Fruit fly (Drosophila melanogaster) whole organism, embryonic: Measurements from ENCODE around the gene CG8907.

ENCODE experiments used
- Atf-2 ChIP-seq: fragments of 200-800 bp; sonication (Bioruptor generic); optimal IDR thresholded peaks from 2 replicates; lab custom pipeline; 2016; ENCODE audit warnings: missing biosample characterization, missing genetic modification characterization
- CG10209 ChIP-seq: fragments of 200-800 bp; sonication (Bioruptor generic); optimal IDR thresholded peaks from 3 replicates; lab custom pipeline; 2017; ENCODE audit warnings: missing biosample characterization, mild to moderate bottlenecking, missing genetic modification characterization, missing genetic modification reagents
- CG11456 ChIP-seq: fragments of 200-800 bp; sonication (Bioruptor generic); IDR thresholded peaks from 3 replicates; pipeline ENCODE4 v1.3.6; 2022; ENCODE audit warnings: missing biosample characterization, missing genetic modification characterization
- CG12236 ChIP-seq: fragments of 200-800 bp; sonication (Bioruptor generic); optimal IDR thresholded peaks from 2 replicates; lab custom pipeline; 2016; ENCODE audit warnings: missing biosample characterization, missing genetic modification characterization
- CG12769 ChIP-seq: fragments of 200-800 bp; sonication (Bioruptor generic); optimal IDR thresholded peaks from 2 replicates; lab custom pipeline; 2019; ENCODE audit warnings: missing biosample characterization, mild to moderate bottlenecking, missing genetic modification characterization, moderate library complexity
- CG13287 ChIP-seq: fragments of 200-800 bp; sonication (Bioruptor generic); IDR thresholded peaks from 2 replicates; pipeline ENCODE4 v1.3.6; 2022; ENCODE audit warnings: missing biosample characterization, missing genetic modification characterization; ENCODE audit not compliant: partially characterized antibody
- CG15011 ChIP-seq: fragments of 200-800 bp; sonication (Bioruptor generic); optimal IDR thresholded peaks from 3 replicates; lab custom pipeline; 2018; ENCODE audit warnings: missing biosample characterization, mild to moderate bottlenecking, missing genetic modification characterization
- CG1529 ChIP-seq: fragments of 200-800 bp; sonication (Bioruptor generic); optimal IDR thresholded peaks from 3 replicates; lab custom pipeline; 2018; ENCODE audit warnings: missing biosample characterization, missing genetic modification characterization
- CG1603 ChIP-seq: fragments of 200-800 bp; sonication (Bioruptor generic); optimal IDR thresholded peaks from 2 replicates; lab custom pipeline; 2019; ENCODE audit warnings: missing biosample characterization, mild to moderate bottlenecking, missing genetic modification characterization, moderate library complexity
- CG18599 ChIP-seq: fragments of 200-800 bp; sonication (Bioruptor generic); optimal IDR thresholded peaks from 3 replicates; lab custom pipeline; 2017; ENCODE audit warnings: missing biosample characterization, missing genetic modification characterization, mild to moderate bottlenecking, moderate library complexity, missing genetic modification reagents
- CG18619 ChIP-seq: fragments of 200-800 bp; sonication (Bioruptor generic); optimal IDR thresholded peaks from 3 replicates; lab custom pipeline; 2017; ENCODE audit warnings: missing biosample characterization, mild to moderate bottlenecking, missing genetic modification characterization
- CG3065 ChIP-seq: fragments of 200-800 bp; sonication (Bioruptor generic); optimal IDR thresholded peaks from 2 replicates; lab custom pipeline; 2016; ENCODE audit warnings: missing biosample characterization, missing genetic modification characterization
- CG4328 ChIP-seq: fragments of 200-800 bp; sonication (Bioruptor generic); optimal IDR thresholded peaks from 3 replicates; lab custom pipeline; 2017; ENCODE audit warnings: missing biosample characterization, missing genetic modification reagents, missing genetic modification characterization
- CG4424 ChIP-seq: fragments of 200-800 bp; sonication (Bioruptor generic); optimal IDR thresholded peaks from 3 replicates; lab custom pipeline; 2016; ENCODE audit warnings: missing biosample characterization, missing genetic modification characterization
- CG6683 ChIP-seq: fragments of 200-800 bp; sonication (Bioruptor generic); optimal IDR thresholded peaks from 2 replicates; lab custom pipeline; 2017; ENCODE audit warnings: missing biosample characterization, mild to moderate bottlenecking, missing genetic modification characterization, missing genetic modification reagents
- CG6689 ChIP-seq: fragments of 200-800 bp; sonication (Bioruptor generic); IDR thresholded peaks from 2 replicates; pipeline ENCODE4 v1.3.6; 2022; ENCODE audit warnings: missing biosample characterization, missing genetic modification characterization
- CG7372 ChIP-seq: fragments of 200-800 bp; sonication (Bioruptor generic); IDR thresholded peaks from 2 replicates; pipeline ENCODE4 v1.3.6; 2022; ENCODE audit warnings: missing biosample characterization, missing genetic modification characterization
- CG8290 ChIP-seq, 3 experiments: fragments of 200-800 bp; sonication (Bioruptor generic); optimal IDR thresholded peaks; 2 replicates each; lab custom pipeline; 2016 to 2019; ENCODE audit warnings: missing biosample characterization in 3 of 3, missing genetic modification characterization in 3 of 3, mild to moderate bottlenecking in 2 of 3, moderate library complexity in 1 of 3
- CG8478 ChIP-seq: fragments of >200 bp; optimal IDR thresholded peaks from 2 replicates; lab custom pipeline; 2018
- CG8765 ChIP-seq: fragments of 200-800 bp; sonication (Bioruptor generic); IDR thresholded peaks from 2 replicates; pipeline ENCODE4 v1.3.6; 2022; ENCODE audit warnings: missing biosample characterization, missing genetic modification characterization
- CG9932 ChIP-seq: fragments of 200-800 bp; sonication (Bioruptor generic); IDR thresholded peaks from 2 replicates; pipeline ENCODE4 v1.3.6; 2022; ENCODE audit warnings: missing biosample characterization, missing genetic modification characterization
- Camta ChIP-seq: fragments of 200-800 bp; sonication (Bioruptor generic); optimal IDR thresholded peaks from 2 replicates; lab custom pipeline; 2016; ENCODE audit warnings: missing biosample characterization, missing genetic modification characterization
- D19A ChIP-seq: fragments of 200-800 bp; optimal IDR thresholded peaks from 3 replicates; lab custom pipeline; 2019; ENCODE audit warnings: missing biosample characterization, mild to moderate bottlenecking, missing genetic modification characterization, moderate library complexity
- Dek ChIP-seq: fragments of 200-800 bp; sonication (Bioruptor generic); optimal IDR thresholded peaks from 3 replicates; lab custom pipeline; 2019; ENCODE audit warnings: missing biosample characterization, mild to moderate bottlenecking, missing genetic modification characterization, moderate library complexity
- E2f1 ChIP-seq: fragments of 200-800 bp; sonication (Bioruptor generic); IDR thresholded peaks from 2 replicates; pipeline ENCODE4 v1.3.6; 2022; ENCODE audit warnings: missing biosample characterization, missing genetic modification characterization
- Fer2 ChIP-seq: fragments of 200-800 bp; sonication (Bioruptor generic); optimal IDR thresholded peaks from 2 replicates; lab custom pipeline; 2018; ENCODE audit warnings: missing biosample characterization, mild to moderate bottlenecking, missing genetic modification characterization, moderate library complexity
- HHEX ChIP-seq: fragments of 200-800 bp; sonication (Bioruptor generic); optimal IDR thresholded peaks from 3 replicates; lab custom pipeline; 2017; ENCODE audit warnings: missing biosample characterization, mild to moderate bottlenecking, missing genetic modification characterization, missing genetic modification reagents
- Hr78 ChIP-seq, 2 experiments: fragments of 200-800 bp in 1 of 2; fragments of >200 bp in 1 of 2; sonication (Bioruptor generic) in 1 of 2; optimal IDR thresholded peaks; 2 replicates each; lab custom pipeline; 2017 to 2019; ENCODE audit warnings: missing biosample characterization in 2 of 2, missing genetic modification characterization in 2 of 2, mild to moderate bottlenecking in 1 of 2, moderate library complexity in 1 of 2
- Kr ChIP-seq: fragments of 200-800 bp; sonication (Bioruptor generic); optimal IDR thresholded peaks from 2 replicates; lab custom pipeline; 2017; ENCODE audit warnings: missing biosample characterization, mild to moderate bottlenecking, missing genetic modification characterization
- MESR4 ChIP-seq: fragments of 200-800 bp; sonication (Bioruptor generic); optimal IDR thresholded peaks from 2 replicates; lab custom pipeline; 2018; ENCODE audit warnings: missing biosample characterization, mild to moderate bottlenecking, missing genetic modification characterization, moderate library complexity
- ac ChIP-seq: fragments of 200-800 bp; sonication (Bioruptor generic); optimal IDR thresholded peaks from 3 replicates; lab custom pipeline; 2017; ENCODE audit warnings: missing biosample characterization, mild to moderate bottlenecking, missing genetic modification characterization
- ato ChIP-seq: fragments of 200-800 bp; sonication (Bioruptor generic); IDR thresholded peaks from 2 replicates; pipeline ENCODE4 v1.3.6; 2022; ENCODE audit warnings: missing biosample characterization, missing genetic modification characterization; ENCODE audit not compliant: partially characterized antibody
- croc ChIP-seq: fragments of 200-800 bp; sonication (Bioruptor generic); conservative IDR thresholded peaks from 3 replicates; pipeline ENCODE4 v1.3.6; 2022; ENCODE audit warnings: missing biosample characterization, missing genetic modification characterization
- hkb ChIP-seq, 2 experiments: fragments of 200-800 bp in 1 of 2; fragments of >200 bp in 1 of 2; sonication (Bioruptor generic) in 1 of 2; IDR thresholded peaks in 1 of 2; optimal IDR thresholded peaks in 1 of 2; 2 replicates each; pipeline versions ENCODE4 v1.3.6 to Lab custom; 2017 to 2022; ENCODE audit warnings: missing biosample characterization in 1 of 2, missing genetic modification characterization in 1 of 2
- mam ChIP-seq: fragments of 200-800 bp; sonication (Bioruptor generic); optimal IDR thresholded peaks from 3 replicates; lab custom pipeline; 2016; ENCODE audit warnings: missing biosample characterization, missing genetic modification characterization
- mld ChIP-seq: fragments of 200-800 bp; sonication (Bioruptor generic); IDR thresholded peaks from 3 replicates; pipeline ENCODE4 v1.3.6; 2022; ENCODE audit warnings: missing biosample characterization, missing genetic modification characterization; ENCODE audit not compliant: partially characterized antibody
- org-1 ChIP-seq: fragments of 200-800 bp; sonication (Bioruptor generic); optimal IDR thresholded peaks from 2 replicates; lab custom pipeline; 2017; ENCODE audit warnings: missing biosample characterization, missing genetic modification characterization
- prd ChIP-seq, 3 experiments: fragments of >200 bp in 2 of 3; fragments of 200-800 bp in 1 of 3; sonication (Bioruptor generic) in 1 of 3; optimal IDR thresholded peaks in 2 of 3; IDR thresholded peaks in 1 of 3; 2 replicates in 2 of 3; 3 replicates in 1 of 3; pipeline versions ENCODE4 v1.3.6 to Lab custom; 2017 to 2022; ENCODE audit warnings: missing biosample characterization in 1 of 3, missing genetic modification characterization in 1 of 3
- shn ChIP-seq: fragments of 200-800 bp; sonication (Bioruptor generic); optimal IDR thresholded peaks from 3 replicates; lab custom pipeline; 2016; ENCODE audit warnings: missing biosample characterization, missing genetic modification characterization
- slbo ChIP-seq: fragments of 200-800 bp; sonication (Bioruptor generic); IDR thresholded peaks from 2 replicates; pipeline ENCODE4 v1.3.6; 2022; ENCODE audit warnings: missing biosample characterization, missing genetic modification characterization
- sob ChIP-seq: fragments of 200-800 bp; sonication (Bioruptor generic); IDR thresholded peaks from 2 replicates; pipeline ENCODE4 v1.3.6; 2022; ENCODE audit warnings: missing biosample characterization, missing genetic modification characterization
- ssp ChIP-seq: fragments of 200-800 bp; sonication (Bioruptor generic); IDR thresholded peaks from 2 replicates; pipeline ENCODE4 v1.3.6; 2022; ENCODE audit warnings: missing biosample characterization, missing genetic modification characterization
- sug ChIP-seq: fragments of 200-800 bp; optimal IDR thresholded peaks from 2 replicates; lab custom pipeline; 2019; ENCODE audit warnings: missing biosample characterization, mild to moderate bottlenecking, missing genetic modification characterization, moderate library complexity
- tx ChIP-seq: fragments of 200-800 bp; sonication (Bioruptor generic); optimal IDR thresholded peaks from 2 replicates; lab custom pipeline; 2016; ENCODE audit warnings: missing biosample characterization, missing genetic modification characterization
- unc-4 ChIP-seq: fragments of 200-800 bp; sonication (Bioruptor generic); IDR thresholded peaks from 2 replicates; pipeline ENCODE4 v1.3.6; 2022; ENCODE audit warnings: missing biosample characterization, missing genetic modification characterization; ENCODE audit not compliant: partially characterized antibody
- vnd ChIP-seq: fragments of 200-800 bp; sonication (Bioruptor generic); IDR thresholded peaks from 3 replicates; pipeline ENCODE4 v1.3.6; 2022; ENCODE audit warnings: missing biosample characterization, missing genetic modification characterization; ENCODE audit not compliant: partially characterized antibody

Gene CG8907

dm6 chr3R:16969361-16970355 lies 38.4 kb upstream of the CG8907 start (continued):
- no peak for TF ChIP-seq CG12236 (GFP tag; lab: Kevin White, UChicago)
- no peak for TF ChIP-seq MESR4
- TF ChIP-seq CG4424 (GFP tag; lab: Kevin White, UChicago): peak; percentile 63
- TF ChIP-seq mld (GFP tag; lab: Robert Waterston, UW): 0 out of 3 replicates have a peak, but pooled peaks have one; percentile 36
- peak; percentile 100 for TF ChIP-seq D19A (tag; lab: Kevin White, UChicago)
- no peak for TF ChIP-seq CG8478 (lab: Kevin White, UChicago)
- peak; percentile 34 for TF ChIP-seq mam (GFP tag; lab: Kevin White, UChicago)
- TF ChIP-seq tx (GFP tag; lab: Kevin White, UChicago): peak; percentile 31
- peak; percentile 52 for TF ChIP-seq CG9932 (GFP tag; lab: Robert Waterston, UW)
- no peak for TF ChIP-seq unc-4
- TF ChIP-seq Hr78 (GFP tag; optimal IDR thresholded peaks at IDR 0.05; lab: Kevin White, UChicago): no peak
- TF ChIP-seq CG4328 (GFP tag; lab: Kevin White, UChicago): peak; percentile 32
- no peak for TF ChIP-seq CG12769 (tag; lab: Kevin White, UChicago)
- TF ChIP-seq Fer2 (tag; lab: Kevin White, UChicago): peak; percentile 38
- peak; percentile 70 for TF ChIP-seq CG18619 (GFP tag; lab: Kevin White, UChicago)
- TF ChIP-seq Kr (GFP tag; lab: Kevin White, UChicago): no peak
- TF ChIP-seq slbo (GFP tag; lab: Robert Waterston, UW): peak; percentile 80
- TF ChIP-seq CG7372 (GFP tag; lab: Robert Waterston, UW): peak; percentile 50; the same call in 1 of the 2 replicates
- 0 out of 2 replicates have a peak, but pooled peaks have one; percentile 30 for TF ChIP-seq CG8765 (GFP tag; lab: Robert Waterston, UW)
- no peak for TF ChIP-seq HHEX (GFP tag; lab: Kevin White, UChicago)
- TF ChIP-seq CG8290 (GFP tag; optimal IDR thresholded peaks at IDR 0.05; lab: Kevin White, UChicago): peak; percentile 23
- no peak for TF ChIP-seq CG8290 (tag; optimal IDR thresholded peaks at IDR 0.05; lab: Kevin White, UChicago)
- TF ChIP-seq ac (GFP tag; lab: Kevin White, UChicago): no peak
- TF ChIP-seq Camta (GFP tag; lab: Kevin White, UChicago): peak; percentile 10
- TF ChIP-seq croc (GFP tag; lab: Robert Waterston, UW): peak; percentile 36; the same call in 1 of the 3 replicates
- no peak for TF ChIP-seq Atf-2 (GFP tag; lab: Kevin White, UChicago)
- TF ChIP-seq ssp (GFP tag; lab: Robert Waterston, UW): no peak
- TF ChIP-seq prd (optimal IDR thresholded peaks at IDR 0.05; lab: Kevin White, UChicago): no peak
- TF ChIP-seq prd (GFP tag; IDR thresholded peaks at IDR 0.05; lab: Robert Waterston, UW): peak; percentile 61
- TF ChIP-seq CG15011 (GFP tag; lab: Kevin White, UChicago): peak; percentile 16
- no peak for TF ChIP-seq CG13287 (GFP tag; lab: Robert Waterston, UW)
- no peak for TF ChIP-seq ato (GFP tag; lab: Robert Waterston, UW)
- TF ChIP-seq CG11456 (GFP tag; lab: Robert Waterston, UW): peak; percentile 73
- TF ChIP-seq org-1 (GFP tag; lab: Kevin White, UChicago): peak; percentile 24
- TF ChIP-seq E2f1: peak; percentile 90
- TF ChIP-seq CG1603 (tag; lab: Kevin White, UChicago): no peak
- no peak for TF ChIP-seq shn (GFP tag; lab: Kevin White, UChicago)
- TF ChIP-seq Dek (tag; lab: Kevin White, UChicago): peak; percentile 87
- TF ChIP-seq sob (GFP tag; lab: Robert Waterston, UW): peak; percentile 78
- TF ChIP-seq CG6683 (GFP tag; lab: Kevin White, UChicago): no peak
- peak; percentile 44 for TF ChIP-seq CG6689 (GFP tag; lab: Robert Waterston, UW)
- TF ChIP-seq CG18599 (GFP tag; lab: Kevin White, UChicago): no peak
- no peak for TF ChIP-seq CG1529
- no peak for TF ChIP-seq vnd
- no peak for TF ChIP-seq CG3065 (GFP tag; lab: Kevin White, UChicago)
- peak; percentile 59 for TF ChIP-seq CG10209 (GFP tag; lab: Kevin White, UChicago)
- no peak for TF ChIP-seq sug (tag; lab: Kevin White, UChicago)
- no peak for TF ChIP-seq hkb (optimal IDR thresholded peaks at IDR 0.05; lab: Kevin White, UChicago)
- peak; percentile 62; the same call in 1 of the 2 replicates for TF ChIP-seq hkb (GFP tag; IDR thresholded peaks at IDR 0.05; lab: Robert Waterston, UW)
